Fruit fly (Drosophila melanogaster) whole organism: ENCODE data around the gene raw.

Experiments used
- Dll ChIP-seq: fragments of >200 bp; optimal IDR thresholded peaks from 2 replicates; lab custom pipeline; 2017
- EcR ChIP-seq, 2 experiments: fragments of >200 bp; optimal IDR thresholded peaks; 2 replicates each; lab custom pipeline; 2017; ENCODE audit warnings: missing biosample characterization in 2 of 2, missing genetic modification characterization in 2 of 2, missing genetic modification reagents in 2 of 2
- psq ChIP-seq: fragments of >200 bp; optimal IDR thresholded peaks from 2 replicates; lab custom pipeline; 2017
- usp ChIP-seq: fragments of >200 bp; optimal IDR thresholded peaks from 2 replicates; lab custom pipeline; 2017; ENCODE audit warnings: missing biosample characterization, missing genetic modification characterization, mixed read lengths

DNA sequence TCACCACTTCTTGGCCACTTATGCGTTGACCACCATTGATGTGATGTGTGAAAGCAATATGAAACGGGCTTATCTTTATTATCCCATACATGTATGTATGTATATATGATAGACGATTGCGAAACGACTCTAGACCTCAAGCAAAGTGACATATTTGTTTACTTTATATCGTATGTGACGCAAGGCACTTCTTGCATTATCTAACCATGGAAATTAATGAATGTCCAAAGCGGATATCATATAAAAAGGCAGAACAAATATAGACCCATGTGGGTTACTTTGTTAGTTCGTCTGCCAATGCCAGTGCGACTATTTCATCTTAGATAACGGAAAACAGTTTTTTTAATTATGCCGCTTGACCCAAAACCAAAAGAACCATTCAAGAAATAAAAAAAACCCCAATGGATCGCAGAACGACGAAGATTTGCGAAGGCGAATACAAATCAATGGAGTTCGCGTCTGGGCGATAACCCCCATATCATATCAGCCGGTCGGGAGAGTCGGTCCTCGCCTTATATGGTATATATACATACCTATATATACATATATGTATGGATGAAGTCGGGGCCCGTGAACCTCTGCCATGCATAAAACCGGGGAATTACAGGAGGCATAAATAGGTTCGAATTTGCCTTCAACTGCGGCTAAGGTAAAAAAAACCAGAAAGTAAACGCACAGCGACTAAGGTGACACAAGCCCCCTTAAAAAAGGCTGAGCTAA is 37.4 kb downstream of the raw start:
- TF ChIP-seq psq (lab: Kevin White, UChicago) (no peak), EcR (GFP tag; optimal IDR thresholded peaks at IDR 0.05; lab: Kevin White, UChicago) (no peak), Dll (no peak), usp (GFP tag; lab: Kevin White, UChicago) (no peak)
